Fruit fly (Drosophila melanogaster) whole organism, wandering third instar larva: ENCODE data around the gene CG11601.

Experiments
- Abd-B ChIP-seq: fragments of >200 bp; optimal IDR thresholded peaks from 2 replicates; lab custom pipeline; 2017; ENCODE audit warnings: missing biosample characterization, missing genetic modification characterization
- CG32264 ChIP-seq: fragments of 200-800 bp; sonication (Bioruptor generic); optimal IDR thresholded peaks from 2 replicates; lab custom pipeline; 2016; ENCODE audit warnings: missing biosample characterization, missing genetic modification characterization
- CG9705 ChIP-seq: fragments of 200-800 bp; sonication (Bioruptor generic); optimal IDR thresholded peaks from 2 replicates; lab custom pipeline; 2018; ENCODE audit warnings: missing biosample characterization, mild to moderate bottlenecking, missing genetic modification characterization
- CrebA ChIP-seq: fragments of 200-800 bp; sonication (Bioruptor generic); optimal IDR thresholded peaks from 2 replicates; lab custom pipeline; 2016; ENCODE audit warnings: missing biosample characterization, mild to moderate bottlenecking, missing genetic modification characterization, borderline replicate concordance
- Dfd ChIP-seq: fragments of >200 bp; optimal IDR thresholded peaks from 2 replicates; lab custom pipeline; 2017; ENCODE audit warnings: missing biosample characterization, missing genetic modification characterization
- Dif ChIP-seq: fragments of 200-275, 200-300 bp; sonication (Bioruptor generic); optimal IDR thresholded peaks from 2 replicates; lab custom pipeline; 2018; ENCODE audit warnings: missing biosample characterization, missing genetic modification characterization; ENCODE audit not compliant: partially characterized antibody
- GATAd ChIP-seq: sonication (Bioruptor generic); optimal IDR thresholded peaks from 2 replicates; lab custom pipeline; 2016; ENCODE audit warnings: missing biosample characterization, missing genetic modification characterization
- HLH106 ChIP-seq: fragments of 200-800 bp; optimal IDR thresholded peaks from 3 replicates; lab custom pipeline; 2019; ENCODE audit warnings: missing biosample characterization, mild to moderate bottlenecking, missing genetic modification characterization, moderate library complexity
- Hnf4 ChIP-seq: fragments of 200-800 bp; sonication (Bioruptor generic); optimal IDR thresholded peaks from 2 replicates; lab custom pipeline; 2016; ENCODE audit warnings: missing biosample characterization, mild to moderate bottlenecking, missing genetic modification characterization
- Hr78 ChIP-seq: fragments of >200 bp; optimal IDR thresholded peaks from 2 replicates; lab custom pipeline; 2017; ENCODE audit warnings: missing biosample characterization, missing genetic modification characterization
- Hr83 ChIP-seq: fragments of 200-300 bp; sonication (Bioruptor generic); optimal IDR thresholded peaks from 2 replicates; lab custom pipeline; 2016; ENCODE audit warnings: missing biosample characterization, mild to moderate bottlenecking, missing genetic modification characterization, moderate library complexity; ENCODE audit not compliant: poor library complexity, severe bottlenecking
- Mio ChIP-seq: sonication (Bioruptor generic); optimal IDR thresholded peaks from 2 replicates; lab custom pipeline; 2016; ENCODE audit warnings: missing biosample characterization, missing genetic modification characterization
- N ChIP-seq: fragments of >200 bp; optimal IDR thresholded peaks from 2 replicates; lab custom pipeline; 2018; ENCODE audit warnings: missing biosample characterization, missing external identifiers, missing genetic modification characterization
- Rel ChIP-seq, 2 experiments: fragments of 200-800 bp; sonication (Bioruptor generic) in 1 of 2; optimal IDR thresholded peaks; 2 replicates in 1 of 2; 3 replicates in 1 of 2; lab custom pipeline; 2016 to 2019; ENCODE audit warnings: mild to moderate bottlenecking in 2 of 2, missing biosample characterization in 2 of 2, missing genetic modification characterization in 2 of 2, moderate library complexity in 1 of 2
- Sp1 ChIP-seq: fragments of 200-800 bp; sonication (Bioruptor generic); optimal IDR thresholded peaks from 3 replicates; lab custom pipeline; 2019; ENCODE audit warnings: missing biosample characterization, mild to moderate bottlenecking, missing genetic modification characterization, moderate library complexity
- Vsx2 ChIP-seq: fragments of 200-300, 225-300 bp; sonication (Bioruptor generic); optimal IDR thresholded peaks from 2 replicates; lab custom pipeline; 2018; ENCODE audit warnings: missing biosample characterization, missing genetic modification characterization; ENCODE audit not compliant: partially characterized antibody
- br ChIP-seq: fragments of 200-800 bp; sonication (Bioruptor generic); optimal IDR thresholded peaks from 2 replicates; lab custom pipeline; 2016; ENCODE audit warnings: missing biosample characterization, missing genetic modification characterization
- dl ChIP-seq, 2 experiments: fragments of 175-275, 200-275 bp in 1 of 2; fragments of 200-275 bp in 1 of 2; sonication (Bioruptor generic); optimal IDR thresholded peaks; lab custom pipeline; 2018; ENCODE audit warnings: mild to moderate bottlenecking in 2 of 2, missing biosample characterization in 2 of 2, missing genetic modification characterization in 2 of 2, moderate library complexity in 2 of 2; ENCODE audit not compliant: partially characterized antibody in 2 of 2, insufficient read depth in 1 of 2
- dmrt93B ChIP-seq: fragments of 200-800 bp; sonication (Bioruptor generic); optimal IDR thresholded peaks from 2 replicates; lab custom pipeline; 2018; ENCODE audit warnings: missing biosample characterization, mild to moderate bottlenecking, missing genetic modification characterization
- dsf ChIP-seq: sonication (Bioruptor generic); optimal IDR thresholded peaks from 2 replicates; lab custom pipeline; 2016; ENCODE audit warnings: missing biosample characterization, missing genetic modification characterization, borderline replicate concordance
- fru ChIP-seq: fragments of 200-800 bp; sonication (Bioruptor generic); optimal IDR thresholded peaks from 3 replicates; lab custom pipeline; 2016; ENCODE audit warnings: missing biosample characterization, mild to moderate bottlenecking, missing genetic modification characterization
- h ChIP-seq: fragments of 200-800 bp; sonication (Bioruptor generic); optimal IDR thresholded peaks from 3 replicates; lab custom pipeline; 2016; ENCODE audit warnings: missing biosample characterization, mild to moderate bottlenecking, missing genetic modification characterization
- jim ChIP-seq: fragments of 175-275, 200-325 bp; sonication (Bioruptor generic); optimal IDR thresholded peaks from 2 replicates; lab custom pipeline; 2016; ENCODE audit warnings: missing biosample characterization, mild to moderate bottlenecking, missing genetic modification characterization
- lola ChIP-seq: fragments of >200 bp; optimal IDR thresholded peaks from 2 replicates; lab custom pipeline; 2017; ENCODE audit warnings: missing biosample characterization, missing genetic modification characterization
- pan ChIP-seq: fragments of >200 bp; optimal IDR thresholded peaks from 2 replicates; lab custom pipeline; 2017
- psq ChIP-seq: fragments of 200-800 bp; sonication (Bioruptor generic); optimal IDR thresholded peaks from 3 replicates; lab custom pipeline; 2017; ENCODE audit warnings: missing biosample characterization, mild to moderate bottlenecking, missing genetic modification characterization, moderate library complexity
- rgr ChIP-seq: fragments of 200-800 bp; sonication (Bioruptor generic); optimal IDR thresholded peaks from 3 replicates; lab custom pipeline; 2016; ENCODE audit warnings: missing biosample characterization, mild to moderate bottlenecking, missing genetic modification characterization
- sv ChIP-seq: fragments of 200-800 bp; sonication (Bioruptor generic); optimal IDR thresholded peaks from 3 replicates; lab custom pipeline; 2016; ENCODE audit warnings: missing biosample characterization, missing genetic modification characterization
- woc ChIP-seq: sonication (Bioruptor generic); optimal IDR thresholded peaks from 2 replicates; lab custom pipeline; 2016; ENCODE audit warnings: missing biosample characterization, mild to moderate bottlenecking, missing genetic modification characterization

The CG11601 gene

dm6 chr2L:297480-298284 lies 14.6 kb upstream of the CG11601 start, which contains the start of gene Pi3K21B (continued):
- TF ChIP-seq lola (GFP tag; lab: Kevin White, UChicago) = no peak

DNA sequence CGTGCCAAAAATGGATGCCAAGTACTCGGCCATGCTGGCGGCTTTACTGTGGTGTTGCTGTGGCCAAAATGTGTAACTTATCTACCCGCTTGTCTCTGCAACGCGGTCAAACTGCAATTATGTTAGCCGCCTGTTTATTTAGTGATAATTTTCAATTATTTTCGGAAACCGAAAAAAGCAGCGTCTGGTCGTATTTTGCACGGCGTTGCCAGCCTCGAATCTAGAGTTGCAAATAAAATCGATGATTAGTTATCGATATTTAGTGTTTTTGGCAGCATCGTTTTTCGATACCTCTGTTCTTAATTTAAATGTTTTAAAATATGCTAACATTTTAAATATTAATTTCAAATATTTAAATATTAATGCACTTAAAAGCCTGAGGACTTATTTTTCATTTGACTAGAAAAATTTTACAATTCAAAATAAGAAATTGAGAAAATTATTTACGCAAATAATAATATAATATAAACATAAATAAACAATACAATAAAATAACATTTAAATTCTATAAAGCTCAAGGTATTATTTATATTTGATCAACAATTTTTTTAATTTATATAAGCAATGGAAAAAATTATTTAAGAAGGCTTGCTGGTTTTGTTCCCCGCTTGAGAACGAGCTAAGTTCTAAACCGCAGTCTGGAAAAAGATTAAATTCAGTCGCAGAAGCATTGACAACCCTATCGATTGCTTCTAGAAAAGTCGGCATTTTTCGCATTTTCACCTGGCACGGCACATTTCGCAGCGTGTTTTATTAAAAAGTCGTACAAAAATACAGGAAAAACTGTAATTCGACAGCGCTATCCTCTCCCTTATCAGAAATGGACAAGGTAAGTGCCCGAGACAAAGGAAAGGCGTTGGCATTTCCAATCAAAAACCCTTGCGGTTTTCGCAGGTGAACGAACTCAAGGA lies 11.6 kb upstream of the CG11601 start, which contains the start of the genes U2af38 and Stip1:
U2af38 (minus strand) TSS at position 230 of the 911 bp plus-strand sequence.
Stip1 (plus strand) TSS at position 671 of the 911 bp plus-strand sequence.
- TF ChIP-seq CG9705 (GFP tag; lab: Kevin White, UChicago) (no peak), Hr83 (GFP tag; lab: Kevin White, UChicago) (peak; percentile 29), Sp1 (GFP tag; lab: Kevin White, UChicago) (peak; percentile 28), HLH106 (tag; lab: Kevin White, UChicago) (peak; percentile 14), sv (GFP tag; lab: Kevin White, UChicago) (peak; percentile 6), Vsx2 (GFP tag; lab: Kevin White, UChicago) (no peak), rgr (GFP tag; lab: Kevin White, UChicago) (peak; percentile 36)

- TF ChIP-seq rgr (GFP tag; lab: Kevin White, UChicago) = no peak
- TF ChIP-seq dmrt93B (GFP tag; lab: Kevin White, UChicago) = no peak
- no peak for TF ChIP-seq Hnf4 (GFP tag; lab: Kevin White, UChicago)
- TF ChIP-seq sv (GFP tag; lab: Kevin White, UChicago) = no peak
- TF ChIP-seq Hr78 (GFP tag; lab: Kevin White, UChicago) = no peak
- TF ChIP-seq jim (GFP tag; lab: Kevin White, UChicago) = no peak
- no peak for TF ChIP-seq CrebA
- TF ChIP-seq fru (GFP tag; lab: Kevin White, UChicago) = no peak
- no peak for TF ChIP-seq dsf
- no peak for TF ChIP-seq Sp1 (GFP tag; lab: Kevin White, UChicago)
- no peak for TF ChIP-seq Rel (GFP tag; optimal IDR thresholded peaks at IDR 0.05; lab: Kevin White, UChicago)
- no peak for TF ChIP-seq Rel (tag; optimal IDR thresholded peaks at IDR 0.05; lab: Kevin White, UChicago)
- TF ChIP-seq Vsx2 (GFP tag; lab: Kevin White, UChicago) = no peak
- TF ChIP-seq Dif (GFP tag; lab: Kevin White, UChicago) = no peak
Observed at dm6 chr2L:292301-292700, 9.2 kb upstream of the CG11601 start, which contains the start of gene CG11562. CG11562 (plus strand) TSS chr2L:292419.

- TF ChIP-seq N (no peak), woc (GFP tag; lab: Kevin White, UChicago) (no peak), GATAd (GFP tag; lab: Kevin White, UChicago) (no peak), Rel (GFP tag; optimal IDR thresholded peaks at IDR 0.05; lab: Kevin White, UChicago) (no peak), Rel (tag; optimal IDR thresholded peaks at IDR 0.05; lab: Kevin White, UChicago) (no peak), dmrt93B (GFP tag; lab: Kevin White, UChicago) (no peak), Dfd (no peak), dl (GFP tag; optimal IDR thresholded peaks at IDR 0.05; lab: Kevin White, UChicago; ENCODE audit: insufficient read depth in 1 of 2, partially characterized antibody in 2 of 2) (no peak), br (GFP tag; lab: Kevin White, UChicago) (no peak), Mio (GFP tag; lab: Kevin White, UChicago) (no peak)
Observed at dm6 chr2L:291657-292056, 8.6 kb upstream of the CG11601 start, which contains the start of gene CG3625. CG3625 (minus strand) TSS chr2L:291795.

dm6 chr2L:290949-291348 lies 7.9 kb upstream of the CG11601 start:
- TF ChIP-seq Hr83 (GFP tag; lab: Kevin White, UChicago) = no peak
- TF ChIP-seq psq (GFP tag; lab: Kevin White, UChicago) = no peak
- TF ChIP-seq CrebA = no peak
- no peak for TF ChIP-seq CG32264 (GFP tag; lab: Kevin White, UChicago)
- no peak for TF ChIP-seq dl (GFP tag; optimal IDR thresholded peaks at IDR 0.05; lab: Kevin White, UChicago; ENCODE audit: insufficient read depth in 1 of 2, partially characterized antibody in 2 of 2)
- no peak for TF ChIP-seq pan (lab: Kevin White, UChicago)
- TF ChIP-seq fru (GFP tag; lab: Kevin White, UChicago) = no peak
- no peak for TF ChIP-seq Hr78 (GFP tag; lab: Kevin White, UChicago)
- no peak for TF ChIP-seq h (GFP tag; lab: Kevin White, UChicago)
- no peak for TF ChIP-seq Hnf4 (GFP tag; lab: Kevin White, UChicago)
- TF ChIP-seq GATAd (GFP tag; lab: Kevin White, UChicago) = no peak
- TF ChIP-seq Vsx2 (GFP tag; lab: Kevin White, UChicago) = no peak
- no peak for TF ChIP-seq Abd-B (GFP tag; lab: Kevin White, UChicago)
- TF ChIP-seq Dfd = no peak
- TF ChIP-seq Rel (GFP tag; optimal IDR thresholded peaks at IDR 0.05; lab: Kevin White, UChicago) = no peak
- TF ChIP-seq Rel (tag; optimal IDR thresholded peaks at IDR 0.05; lab: Kevin White, UChicago) = no peak
- TF ChIP-seq CG9705 (GFP tag; lab: Kevin White, UChicago) = no peak
- no peak for TF ChIP-seq rgr (GFP tag; lab: Kevin White, UChicago)
